Fruit fly (Drosophila melanogaster) whole organism, pupa: Measurements from ENCODE around the gene CG11836.

ENCODE experiments used
- CG17806 ChIP-seq: fragments of 200-800 bp; sonication (Bioruptor generic); optimal IDR thresholded peaks from 2 replicates; lab custom pipeline; 2018; ENCODE audit warnings: missing biosample characterization, mild to moderate bottlenecking, missing genetic modification characterization, moderate library complexity
- CG32121 ChIP-seq: fragments of 200-800 bp; sonication (Bioruptor generic); IDR thresholded peaks from 2 replicates; pipeline ENCODE4 v1.3.6; 2022; ENCODE audit warnings: missing biosample characterization, missing genetic modification characterization
- CG34367 ChIP-seq: fragments of 200-800 bp; sonication (Bioruptor generic); optimal IDR thresholded peaks from 2 replicates; lab custom pipeline; 2018; ENCODE audit warnings: missing biosample characterization, mild to moderate bottlenecking, missing genetic modification characterization
- Pif1A ChIP-seq: fragments of 200-800 bp; sonication (Bioruptor generic); optimal IDR thresholded peaks from 3 replicates; lab custom pipeline; 2016; ENCODE audit warnings: missing biosample characterization, missing genetic modification characterization
- fd96Ca ChIP-seq: fragments of 200-800 bp; sonication (Bioruptor generic); IDR thresholded peaks from 3 replicates; pipeline ENCODE4 v1.3.6; 2022; ENCODE audit warnings: missing biosample characterization, missing genetic modification characterization

DNA sequence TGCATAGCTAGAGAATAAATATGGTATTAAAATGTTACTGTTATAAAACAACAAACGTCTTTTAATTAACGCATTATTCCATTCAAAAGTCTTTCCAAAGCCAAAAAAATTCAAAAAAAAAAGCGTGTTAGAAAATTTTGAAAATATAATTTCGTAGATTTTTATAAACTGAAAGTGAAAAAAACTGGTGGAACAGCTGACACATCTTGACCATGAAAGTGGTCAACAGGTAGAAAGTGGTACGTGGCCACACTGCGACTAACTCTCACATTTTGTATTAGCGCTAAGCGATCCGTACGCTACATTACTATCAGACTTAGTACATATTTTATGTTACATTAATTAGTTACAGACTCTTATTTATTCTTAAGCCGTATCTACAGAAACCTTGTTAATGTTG is at the start of gene CG11836:
- TF ChIP-seq CG34367 (tag; lab: Kevin White, UChicago) (no peak), Pif1A (no peak), CG17806 (no peak), CG32121 (GFP tag; lab: Robert Waterston, UW) (no peak), fd96Ca (GFP tag; lab: Robert Waterston, UW) (no peak)
